Worm (Caenorhabditis elegans) whole organism, midembryonic: ENCODE measurements around the gene dod-23.

ENCODE experiments used
- T22C8.4 ChIP-seq: fragments of 200-800 bp; sonication (Bioruptor generic); IDR thresholded peaks from 2 replicates; pipeline ENCODE4 v1.3.6; 2022; ENCODE audit warnings: missing genetic modification characterization, missing compliant biosample characterization
- cog-1 ChIP-seq: sonication (generic microtip); optimal IDR thresholded peaks from 2 replicates; lab custom pipeline; 2016; ENCODE audit warnings: missing genetic modification characterization, missing compliant biosample characterization
- flt-1 ChIP-seq: fragments of 200-800 bp; sonication (Bioruptor generic); IDR thresholded peaks from 2 replicates; pipeline ENCODE4 v1.3.6; 2022; ENCODE audit warnings: missing genetic modification characterization, missing compliant biosample characterization
- klf-2 ChIP-seq: fragments of 200-800 bp; sonication (Bioruptor generic); conservative IDR thresholded peaks from 2 replicates; pipeline ENCODE4 v1.3.6; 2022; ENCODE audit warnings: missing genetic modification reagents, missing genetic modification characterization, missing compliant biosample characterization
- med-1 ChIP-seq: sonication (generic microtip); optimal IDR thresholded peaks from 2 replicates; lab custom pipeline; 2017; ENCODE audit warnings: missing genetic modification characterization, mild to moderate bottlenecking, missing compliant biosample characterization, antibody characterized with exemption, missing genetic modification reagents; ENCODE audit not compliant: insufficient read depth
- ref-1 ChIP-seq: fragments of 200-800 bp; sonication (Bioruptor generic); conservative IDR thresholded peaks from 2 replicates; pipeline ENCODE4 v1.3.6; 2022; ENCODE audit warnings: missing genetic modification reagents, missing genetic modification characterization, missing compliant biosample characterization
- tab-1 ChIP-seq: fragments of 200-800 bp; sonication (Bioruptor generic); IDR thresholded peaks from 2 replicates; pipeline ENCODE4 v1.3.6; 2022; ENCODE audit warnings: missing genetic modification characterization, missing compliant biosample characterization
- ztf-23 ChIP-seq: fragments of 200-800 bp; sonication (Bioruptor generic); IDR thresholded peaks from 2 replicates; pipeline ENCODE4 v1.3.6; 2022; ENCODE audit warnings: missing genetic modification reagents, missing genetic modification characterization, missing compliant biosample characterization

DNA sequence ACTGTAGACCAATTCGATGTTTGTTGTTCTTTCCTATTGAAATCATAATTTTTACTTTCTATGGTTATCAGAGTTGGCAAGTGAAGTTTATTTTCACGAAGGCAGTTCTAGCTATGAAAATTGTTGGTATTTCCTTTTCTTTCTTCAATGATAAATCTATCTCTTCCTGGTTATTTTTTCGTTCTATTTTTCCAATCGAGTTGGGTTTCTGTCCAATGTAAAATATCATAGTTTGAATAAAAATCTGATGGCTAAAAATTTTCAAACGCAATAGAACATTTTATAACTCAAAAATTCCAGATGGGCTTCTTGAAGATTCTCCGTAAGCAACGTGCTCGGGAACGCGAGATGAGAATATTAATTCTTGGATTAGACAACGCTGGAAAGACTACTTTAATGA is 45.0 kb upstream of the dod-23 start, which contains the start of gene evl-20:
- TF ChIP-seq flt-1 (GFP tag; lab: Robert Waterston, UW) (no peak), ztf-23 (GFP tag; lab: Robert Waterston, UW) (no peak), ref-1 (GFP tag; lab: Robert Waterston, UW) (no peak), med-1 (GFP tag; lab: Kevin White, UChicago) (no peak), cog-1 (tag; lab: Kevin White, UChicago) (no peak), klf-2 (GFP tag; lab: Robert Waterston, UW) (no peak), T22C8.4 (GFP tag; lab: Robert Waterston, UW) (no peak), tab-1 (no peak)
